Worm (Caenorhabditis elegans) whole organism, L2 larva: ENCODE data around the gene cpg-2.

Source experiments
- F13H6.1 ChIP-seq: sonication (generic microtip); optimal IDR thresholded peaks from 2 replicates; lab custom pipeline; 2016; ENCODE audit warnings: missing genetic modification characterization, missing compliant biosample characterization
- lin-11 ChIP-seq: fragments of 150-350 bp; sonication (generic microtip); optimal IDR thresholded peaks from 2 replicates; lab custom pipeline; 2014; ENCODE audit warnings: missing biosample characterization, missing genetic modification characterization, inconsistent platforms, mixed read lengths
- lsy-2 ChIP-seq, 2 experiments: fragments of 150-350 bp in 1 of 2; sonication (generic microtip) in 1 of 2; optimal IDR thresholded peaks; 2 replicates each; lab custom pipeline; 2014 to 2017; ENCODE audit warnings: missing biosample characterization in 2 of 2, missing genetic modification characterization in 2 of 2
- nhr-21 ChIP-seq: fragments of 150-350 bp; optimal IDR thresholded peaks from 2 replicates; lab custom pipeline; 2014; ENCODE audit warnings: missing biosample characterization, missing genetic modification characterization
- nhr-23 ChIP-seq: fragments of 150-350 bp; optimal IDR thresholded peaks from 2 replicates; lab custom pipeline; 2014; ENCODE audit warnings: missing biosample characterization, missing genetic modification reagents, missing genetic modification characterization
- nhr-25 ChIP-seq: fragments of 150-350 bp; sonication (generic microtip); optimal IDR thresholded peaks from 3 replicates; lab custom pipeline; 2014; ENCODE audit warnings: missing biosample characterization, missing genetic modification characterization
- sma-9 ChIP-seq, 2 experiments: fragments of 150-350 bp in 1 of 2; sonication (generic microtip) in 1 of 2; optimal IDR thresholded peaks; 2 replicates each; lab custom pipeline; 2014 to 2016; ENCODE audit warnings: missing genetic modification characterization in 2 of 2, mild to moderate bottlenecking in 1 of 2, missing biosample characterization in 1 of 2, missing compliant biosample characterization in 1 of 2, missing genetic modification reagents in 1 of 2, moderate library complexity in 1 of 2
- ztf-1 ChIP-seq: fragments of 200-800 bp; sonication (Bioruptor generic); conservative IDR thresholded peaks from 2 replicates; pipeline ENCODE4 v1.3.6; 2022; ENCODE audit warnings: missing genetic modification characterization, missing compliant biosample characterization

The cpg-2 gene

DNA sequence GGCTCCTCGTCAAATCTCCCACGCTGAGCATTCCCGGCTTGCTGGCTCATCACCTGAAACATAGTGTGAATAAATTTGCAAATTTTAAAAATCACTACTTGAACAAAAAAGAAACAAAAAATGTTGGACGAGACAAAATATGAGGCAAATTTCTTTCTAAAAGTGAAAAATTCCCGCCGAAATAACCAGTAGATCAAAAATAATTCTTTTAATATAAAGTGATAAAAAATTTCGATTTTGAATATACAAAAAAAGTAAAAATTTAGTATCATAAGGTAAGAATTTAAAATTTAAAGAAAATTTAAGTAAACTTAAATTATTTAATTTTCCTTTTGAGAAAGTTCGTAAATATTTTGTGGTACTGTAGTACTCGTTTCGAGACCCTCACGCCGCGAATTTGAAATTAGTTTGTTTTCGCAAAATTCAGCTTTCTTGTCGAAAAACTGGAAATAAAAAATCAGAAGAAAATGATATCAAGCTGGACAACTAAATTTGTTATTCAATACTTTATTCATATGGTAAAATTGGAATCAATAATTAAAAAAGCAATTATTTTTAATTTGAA is 43.2 kb downstream of the cpg-2 start, which contains the start of gene egg-2:
Gene egg-2 (minus strand): TSS at position 53 of the 565 bp plus-strand sequence.
- TF ChIP-seq ztf-1 (GFP tag; lab: Robert Waterston, UW) (no peak), lsy-2 (tag; optimal IDR thresholded peaks at IDR 0.05; lab: Kevin White, UChicago) (no peak), nhr-21 (tag; lab: Kevin White, UChicago) (no peak), F13H6.1 (tag; lab: Kevin White, UChicago) (no peak), lin-11 (tag; lab: Kevin White, UChicago) (no peak)

- TF ChIP-seq nhr-25 (tag; lab: Kevin White, UChicago) (no peak), nhr-23 (tag; lab: Kevin White, UChicago) (no peak), sma-9 (GFP tag; optimal IDR thresholded peaks at IDR 0.05; lab: Kevin White, UChicago) (no peak), sma-9 (tag; optimal IDR thresholded peaks at IDR 0.05; lab: Kevin White, UChicago) (no peak)
Observed at ce11 chrIII:7056241-7056640, 47.5 kb downstream of the cpg-2 start, which contains the start of gene R01H2.2. TSS of gene R01H2.2 (plus strand) at chrIII:7056541.
